Fruit fly (Drosophila melanogaster): Measurements from ENCODE around the gene aop.

Gene aop

dm6 chr2L:2184659-2185058 is 6.1 kb upstream of the aop start (continued):
- TF ChIP-seq CG34406 (GFP tag; optimal IDR thresholded peaks at IDR 0.05) (peak; percentile 63), eg (GFP tag; IDR thresholded peaks at IDR 0.05) (peak; percentile 66), fkh (GFP tag; optimal IDR thresholded peaks at IDR 0.05) (no peak), CG16779 (tag; optimal IDR thresholded peaks at IDR 0.05) (no peak), CG11294 (GFP tag; IDR thresholded peaks at IDR 0.05) (no peak), CG8119 (GFP tag; IDR thresholded peaks at IDR 0.05) (peak; percentile 70), CG3919 (GFP tag; optimal IDR thresholded peaks at IDR 0.05) (peak; percentile 60), Hr39 (GFP tag; optimal IDR thresholded peaks at IDR 0.05) (peak; percentile 6), acj6 (GFP tag; optimal IDR thresholded peaks at IDR 0.05) (peak; percentile 60), vri (GFP tag; optimal IDR thresholded peaks at IDR 0.05) (no peak), CG11762 (GFP tag; optimal IDR thresholded peaks at IDR 0.05; ENCODE audit: insufficient read depth) (peak; percentile 29), dsx (GFP tag; optimal IDR thresholded peaks at IDR 0.05; ENCODE audit: poor library complexity, severe bottlenecking) (no peak), Met (GFP tag; optimal IDR thresholded peaks at IDR 0.05) (peak; percentile 50), fd59A (GFP tag; optimal IDR thresholded peaks at IDR 0.05) (no peak), fd85E (GFP tag; optimal IDR thresholded peaks at IDR 0.05) (no peak), CG4318 (GFP tag; optimal IDR thresholded peaks at IDR 0.05) (peak; percentile 2), CG6163 (GFP tag; IDR thresholded peaks at IDR 0.05) (peak; percentile 71), CG3032 (tag; optimal IDR thresholded peaks at IDR 0.05) (peak; percentile 22), Eip78C (GFP tag) (peak; percentile 87), spab (GFP tag; optimal IDR thresholded peaks at IDR 0.05) (no peak), OdsH (GFP tag; optimal IDR thresholded peaks at IDR 0.05) (peak; percentile 61), CG8319 (GFP tag; optimal IDR thresholded peaks at IDR 0.05) (peak; percentile 30), CG10669 (GFP tag; optimal IDR thresholded peaks at IDR 0.05) (peak; percentile 7), CG10631 (GFP tag; optimal IDR thresholded peaks at IDR 0.05) (peak; percentile 56), Gug (GFP tag; IDR thresholded peaks at IDR 0.05) (0 out of 2 replicates have a peak, but pooled peaks have one; percentile 46), Ets21C (GFP tag; optimal IDR thresholded peaks at IDR 0.05) (no peak), pdm3 (GFP tag; optimal IDR thresholded peaks at IDR 0.05) (peak; percentile 43), ss (GFP tag; optimal IDR thresholded peaks at IDR 0.05) (peak in 1 of 2 experiments; percentile 7), Smox (GFP tag; optimal IDR thresholded peaks at IDR 0.05) (peak; percentile 44), Eip75B (GFP tag; optimal IDR thresholded peaks at IDR 0.05) (peak; percentile 40), CG31627 (GFP tag; optimal IDR thresholded peaks at IDR 0.05) (no peak)

DNA sequence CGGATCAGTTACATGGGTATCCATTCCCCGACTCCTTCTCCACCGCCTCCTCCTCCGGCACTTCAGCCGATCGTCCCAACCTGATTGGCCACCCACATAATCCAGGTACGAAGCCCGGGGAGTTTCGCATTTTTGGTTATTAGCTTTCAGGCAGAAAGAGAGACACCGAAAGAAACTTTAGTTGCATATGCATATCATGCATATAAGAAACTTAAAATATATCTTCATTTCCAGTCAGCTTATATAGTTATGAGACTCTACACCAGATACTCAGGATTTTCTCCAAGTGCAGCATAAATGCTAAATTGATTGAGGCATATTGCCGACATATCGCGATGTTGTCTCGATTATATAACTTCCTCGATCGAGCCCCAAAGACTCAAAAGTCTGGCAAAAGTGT is 5.6 kb upstream of the aop start:
- no peak for TF ChIP-seq Smox (GFP tag; optimal IDR thresholded peaks at IDR 0.05)
- peak; percentile 32 for TF ChIP-seq Hr4 (GFP tag; optimal IDR thresholded peaks at IDR 0.05)
- TF ChIP-seq CG1621 (tag; optimal IDR thresholded peaks at IDR 0.05), result no peak
- no peak for TF ChIP-seq CG10669 (GFP tag; optimal IDR thresholded peaks at IDR 0.05)
- no peak for TF ChIP-seq CG8632 (GFP tag; optimal IDR thresholded peaks at IDR 0.05)
- TF ChIP-seq CG34406 (GFP tag; optimal IDR thresholded peaks at IDR 0.05), result no peak
- TF ChIP-seq CG16779 (tag; optimal IDR thresholded peaks at IDR 0.05), result no peak
- TF ChIP-seq cyc (GFP tag; optimal IDR thresholded peaks at IDR 0.05), result no peak
- TF ChIP-seq CG6163 (GFP tag; IDR thresholded peaks at IDR 0.05), result 0 out of 3 replicates have a peak, but pooled peaks have one; percentile 19
- peak; percentile 59 for TF ChIP-seq CG15336 (GFP tag; IDR thresholded peaks at IDR 0.05)
- TF ChIP-seq CG6276 (GFP tag; optimal IDR thresholded peaks at IDR 0.05), result peak; percentile 30
- TF ChIP-seq Eip75B (GFP tag; optimal IDR thresholded peaks at IDR 0.05), result no peak
- TF ChIP-seq CG10631 (GFP tag; optimal IDR thresholded peaks at IDR 0.05), result no peak
- no peak for TF ChIP-seq svp (GFP tag)
- TF ChIP-seq fd85E (GFP tag; optimal IDR thresholded peaks at IDR 0.05), result no peak
- peak; percentile 72 for TF ChIP-seq eg (GFP tag; IDR thresholded peaks at IDR 0.05)
- peak; percentile 64 for TF ChIP-seq Eip78C (GFP tag)
- TF ChIP-seq Met (GFP tag; optimal IDR thresholded peaks at IDR 0.05), result no peak
- TF ChIP-seq CG4318 (GFP tag; optimal IDR thresholded peaks at IDR 0.05), result peak; percentile 41
- TF ChIP-seq CG6792 (GFP tag; optimal IDR thresholded peaks at IDR 0.05), result no peak
- TF ChIP-seq Ets21C (GFP tag; optimal IDR thresholded peaks at IDR 0.05), result peak; percentile 4
- TF ChIP-seq CG3032 (tag; optimal IDR thresholded peaks at IDR 0.05), result no peak
- peak; percentile 42 for TF ChIP-seq pdm3 (GFP tag; optimal IDR thresholded peaks at IDR 0.05)
- no peak for TF ChIP-seq salr (GFP tag; optimal IDR thresholded peaks at IDR 0.05)
- TF ChIP-seq CG11902 (GFP tag; optimal IDR thresholded peaks at IDR 0.05), result no peak
- TF ChIP-seq CG6854 (GFP tag; optimal IDR thresholded peaks at IDR 0.05), result no peak
- peak; percentile 22 for TF ChIP-seq CG31627 (GFP tag; optimal IDR thresholded peaks at IDR 0.05)
- TF ChIP-seq Gug (GFP tag; IDR thresholded peaks at IDR 0.05), result no peak
- TF ChIP-seq dsx (GFP tag; optimal IDR thresholded peaks at IDR 0.05; ENCODE audit: poor library complexity, severe bottlenecking), result no peak
- no peak for TF ChIP-seq net (GFP tag; optimal IDR thresholded peaks at IDR 0.05)
- no peak for TF ChIP-seq fd59A (GFP tag; optimal IDR thresholded peaks at IDR 0.05)
- peak; percentile 11 for TF ChIP-seq Sox102F (GFP tag; optimal IDR thresholded peaks at IDR 0.05)
- peak; percentile 34 for TF ChIP-seq Hr39 (GFP tag; optimal IDR thresholded peaks at IDR 0.05)
- TF ChIP-seq CG6808 (GFP tag; optimal IDR thresholded peaks at IDR 0.05), result no peak
- TF ChIP-seq OdsH (GFP tag; optimal IDR thresholded peaks at IDR 0.05), result no peak
- TF ChIP-seq CG8119 (GFP tag; IDR thresholded peaks at IDR 0.05), result peak; percentile 28; the same call in 1 of the 3 replicates
- no peak for TF ChIP-seq vri (GFP tag; optimal IDR thresholded peaks at IDR 0.05)
- TF ChIP-seq CG11294 (GFP tag; IDR thresholded peaks at IDR 0.05), result peak; percentile 50; the same call in 1 of the 2 replicates
- TF ChIP-seq Ets96B (tag; optimal IDR thresholded peaks at IDR 0.05), result no peak
- TF ChIP-seq fkh (GFP tag; optimal IDR thresholded peaks at IDR 0.05), result no peak
